Worm (Caenorhabditis elegans) whole organism, young adult: ENCODE data around the gene oac-29.

ENCODE experiments used
- ceh-58 ChIP-seq: fragments of 200-800 bp; sonication (Bioruptor generic); IDR thresholded peaks from 2 replicates; pipeline ENCODE4 v1.3.6; 2022; ENCODE audit warnings: missing genetic modification characterization, missing compliant biosample characterization
- efl-1 ChIP-seq: fragments of 150-350 bp; optimal IDR thresholded peaks from 2 replicates; lab custom pipeline; 2014; ENCODE audit warnings: missing biosample characterization, missing genetic modification reagents, missing genetic modification characterization
- ets-4 ChIP-seq: fragments of 200-800 bp; sonication (Bioruptor generic); optimal IDR thresholded peaks from 2 replicates; lab custom pipeline; 2018; ENCODE audit warnings: mild to moderate bottlenecking, missing genetic modification characterization, missing compliant biosample characterization
- fkh-3 ChIP-seq: sonication (generic microtip); optimal IDR thresholded peaks from 2 replicates; lab custom pipeline; 2016; ENCODE audit warnings: mild to moderate bottlenecking, missing genetic modification characterization, missing compliant biosample characterization
- him-1 ChIP-seq: sonication (generic microtip); optimal IDR thresholded peaks from 2 replicates; lab custom pipeline; 2016; ENCODE audit warnings: missing genotype, missing genetic modification reagents, missing genetic modification characterization, missing compliant biosample characterization
- snpc-4 ChIP-seq, 5 experiments: fragments of 150-350 bp in 1 of 5; sonication (generic microtip) in 4 of 5; optimal IDR thresholded peaks; 2 replicates each; lab custom pipeline; 2014 to 2018; ENCODE audit warnings: missing genetic modification characterization in 5 of 5, missing biosample characterization in 3 of 5, antibody characterized with exemption in 2 of 5, mild to moderate bottlenecking in 2 of 5, missing compliant biosample characterization in 2 of 5, missing genotype in 2 of 5, moderate library complexity in 2 of 5, missing genetic modification reagents in 1 of 5

ce11 chrV:8631277-8631765 is 4.2 kb downstream of the oac-29 start, which contains the start of gene atg-18:
- no peak for TF ChIP-seq efl-1
- TF ChIP-seq ceh-58 (GFP tag; lab: Robert Waterston, UW), result no peak
- TF ChIP-seq snpc-4 (GFP tag; optimal IDR thresholded peaks at IDR 0.05; lab: Kevin White, UChicago), result no peak
- peak in 1 of 4 experiments; percentile 26 for TF ChIP-seq snpc-4 (tag; optimal IDR thresholded peaks at IDR 0.05; lab: Kevin White, UChicago)
- TF ChIP-seq ets-4 (GFP tag; lab: Kevin White, UChicago), result no peak
- no peak for TF ChIP-seq him-1
- TF ChIP-seq fkh-3 (tag; lab: Kevin White, UChicago), result no peak
